Fruit fly (Drosophila melanogaster) whole organism, wandering third instar larva: ENCODE data around the gene CG31549.

Experiments
- Dfd ChIP-seq: fragments of >200 bp; optimal IDR thresholded peaks from 2 replicates; lab custom pipeline; 2017; ENCODE audit warnings: missing biosample characterization, missing genetic modification characterization
- GATAd ChIP-seq: sonication (Bioruptor generic); optimal IDR thresholded peaks from 2 replicates; lab custom pipeline; 2016; ENCODE audit warnings: missing biosample characterization, missing genetic modification characterization
- Hnf4 ChIP-seq: fragments of 200-800 bp; sonication (Bioruptor generic); optimal IDR thresholded peaks from 2 replicates; lab custom pipeline; 2016; ENCODE audit warnings: missing biosample characterization, mild to moderate bottlenecking, missing genetic modification characterization
- OdsH ChIP-seq: fragments of 200-800 bp; sonication (Bioruptor generic); optimal IDR thresholded peaks from 2 replicates; lab custom pipeline; 2016; ENCODE audit warnings: missing biosample characterization, mild to moderate bottlenecking, missing genetic modification characterization
- Vsx2 ChIP-seq: fragments of 200-300, 225-300 bp; sonication (Bioruptor generic); optimal IDR thresholded peaks from 2 replicates; lab custom pipeline; 2018; ENCODE audit warnings: missing biosample characterization, missing genetic modification characterization; ENCODE audit not compliant: partially characterized antibody
- dl ChIP-seq, 2 experiments: fragments of 175-275, 200-275 bp in 1 of 2; fragments of 200-275 bp in 1 of 2; sonication (Bioruptor generic); optimal IDR thresholded peaks; lab custom pipeline; 2018; ENCODE audit warnings: mild to moderate bottlenecking in 2 of 2, missing biosample characterization in 2 of 2, missing genetic modification characterization in 2 of 2, moderate library complexity in 2 of 2; ENCODE audit not compliant: partially characterized antibody in 2 of 2, insufficient read depth in 1 of 2
- dmrt93B ChIP-seq: fragments of 200-800 bp; sonication (Bioruptor generic); optimal IDR thresholded peaks from 2 replicates; lab custom pipeline; 2018; ENCODE audit warnings: missing biosample characterization, mild to moderate bottlenecking, missing genetic modification characterization
- pan ChIP-seq: fragments of >200 bp; optimal IDR thresholded peaks from 2 replicates; lab custom pipeline; 2017
- psq ChIP-seq: fragments of 200-800 bp; sonication (Bioruptor generic); optimal IDR thresholded peaks from 3 replicates; lab custom pipeline; 2017; ENCODE audit warnings: missing biosample characterization, mild to moderate bottlenecking, missing genetic modification characterization, moderate library complexity
- rgr ChIP-seq: fragments of 200-800 bp; sonication (Bioruptor generic); optimal IDR thresholded peaks from 3 replicates; lab custom pipeline; 2016; ENCODE audit warnings: missing biosample characterization, mild to moderate bottlenecking, missing genetic modification characterization

dm6 chr3R:5620387-5620956, 11.5 kb upstream of the CG31549 start:
- peak; percentile 59 for TF ChIP-seq OdsH (GFP tag; lab: Kevin White, UChicago)
- no peak for TF ChIP-seq dl (GFP tag; optimal IDR thresholded peaks at IDR 0.05; lab: Kevin White, UChicago; ENCODE audit: insufficient read depth in 1 of 2, partially characterized antibody in 2 of 2)
- TF ChIP-seq Vsx2 (GFP tag; lab: Kevin White, UChicago): no peak
- TF ChIP-seq rgr (GFP tag; lab: Kevin White, UChicago): peak; percentile 72
- no peak for TF ChIP-seq Dfd
- no peak for TF ChIP-seq pan
- peak; percentile 22 for TF ChIP-seq Hnf4
- peak; percentile 58 for TF ChIP-seq psq (GFP tag; lab: Kevin White, UChicago)
- no peak for TF ChIP-seq GATAd
- TF ChIP-seq dmrt93B (GFP tag; lab: Kevin White, UChicago): peak; percentile 41
